Fruit fly (Drosophila melanogaster): ENCODE measurements around the gene Mhcl.

Gene Mhcl

dm6 chr3R:16099268-16100240 is 993 bp upstream of the Mhcl start (continued):
- no peak for TF ChIP-seq Ada2b (GFP tag; IDR thresholded peaks at IDR 0.05)
- peak; percentile 22 for TF ChIP-seq caup (GFP tag; optimal IDR thresholded peaks at IDR 0.05; ENCODE audit: severe bottlenecking)
- no peak for TF ChIP-seq Mad (GFP tag; optimal IDR thresholded peaks at IDR 0.05)
- TF ChIP-seq tgo (GFP tag; IDR thresholded peaks at IDR 0.05), result no peak
- TF ChIP-seq pros (GFP tag; optimal IDR thresholded peaks at IDR 0.05), result peak; percentile 64
- TF ChIP-seq sima (GFP tag; optimal IDR thresholded peaks at IDR 0.05), result no peak
- TF ChIP-seq Lpt (GFP tag; optimal IDR thresholded peaks at IDR 0.05), result no peak
- no peak for TF ChIP-seq CG31224 (GFP tag; IDR thresholded peaks at IDR 0.05)
- peak; percentile 78 for TF ChIP-seq D (optimal IDR thresholded peaks at IDR 0.05)
- peak; percentile 7 for TF ChIP-seq D (GFP tag; optimal IDR thresholded peaks at IDR 0.05)
- no peak for TF ChIP-seq CG1602 (GFP tag; optimal IDR thresholded peaks at IDR 0.05)
- no peak for TF ChIP-seq CG6683 (GFP tag; optimal IDR thresholded peaks at IDR 0.05)
- peak; percentile 72; the same call in 1 of the 2 replicates for TF ChIP-seq vvl (GFP tag; IDR thresholded peaks at IDR 0.05)
- no peak for TF ChIP-seq slou (GFP tag; optimal IDR thresholded peaks at IDR 0.05)
- no peak for TF ChIP-seq CG33213 (GFP tag; optimal IDR thresholded peaks at IDR 0.05)
- TF ChIP-seq ash1 (GFP tag; optimal IDR thresholded peaks at IDR 0.05), result peak; percentile 74
- TF ChIP-seq eve (GFP tag; optimal IDR thresholded peaks at IDR 0.05), result no peak
- TF ChIP-seq dysf (GFP tag; IDR thresholded peaks at IDR 0.05), result 0 out of 3 replicates have a peak, but pooled peaks have one; percentile 10
- no peak for TF ChIP-seq CG16779 (GFP tag; IDR thresholded peaks at IDR 0.05)
- no peak for TF ChIP-seq B-H1 (GFP tag; IDR thresholded peaks at IDR 0.05)
- TF ChIP-seq CG7786 (GFP tag; optimal IDR thresholded peaks at IDR 0.05), result no peak
- TF ChIP-seq HLH54F (GFP tag; optimal IDR thresholded peaks at IDR 0.05), result no peak
- no peak for TF ChIP-seq Jarid2 (GFP tag; optimal IDR thresholded peaks at IDR 0.05)
- peak; percentile 32; the same call in 1 of the 2 replicates for TF ChIP-seq CG17328 (GFP tag; IDR thresholded peaks at IDR 0.05)
- TF ChIP-seq Fer3 (tag; optimal IDR thresholded peaks at IDR 0.05), result no peak
- peak; percentile 24 for TF ChIP-seq CG33557 (GFP tag; optimal IDR thresholded peaks at IDR 0.05)
- TF ChIP-seq Tbp (GFP tag; optimal IDR thresholded peaks at IDR 0.05), result no peak
- TF ChIP-seq Aef1 (GFP tag; IDR thresholded peaks at IDR 0.05), result peak; percentile 47
- TF ChIP-seq CG31388 (GFP tag; optimal IDR thresholded peaks at IDR 0.05), result no peak
- TF ChIP-seq hth (optimal IDR thresholded peaks at IDR 0.05), result no peak
- no peak for TF ChIP-seq CG4854 (GFP tag; optimal IDR thresholded peaks at IDR 0.05)
- TF ChIP-seq CG17186 (GFP tag; optimal IDR thresholded peaks at IDR 0.05), result no peak
- TF ChIP-seq Xrp1 (GFP tag; IDR thresholded peaks at IDR 0.05), result peak; percentile 7; the same call in 1 of the 2 replicates
- TF ChIP-seq CG7271 (tag; optimal IDR thresholded peaks at IDR 0.05), result no peak
- no peak for TF ChIP-seq CG17359 (tag; optimal IDR thresholded peaks at IDR 0.05)
- peak; percentile 83 for TF ChIP-seq CHES-1-like (GFP tag; optimal IDR thresholded peaks at IDR 0.05)
- 0 out of 2 replicates have a peak, but pooled peaks have one; percentile 19 for TF ChIP-seq ttk (GFP tag; IDR thresholded peaks at IDR 0.05)
- TF ChIP-seq CG7556 (GFP tag; optimal IDR thresholded peaks at IDR 0.05), result no peak
- TF ChIP-seq odd (GFP tag; optimal IDR thresholded peaks at IDR 0.05), result no peak
- TF ChIP-seq ase (GFP tag; IDR thresholded peaks at IDR 0.05), result no peak
- TF ChIP-seq tin (GFP tag; optimal IDR thresholded peaks at IDR 0.05), result no peak
- TF ChIP-seq CrebB (tag; optimal IDR thresholded peaks at IDR 0.05), result no peak
- no peak for TF ChIP-seq en (GFP tag; optimal IDR thresholded peaks at IDR 0.05)
- TF ChIP-seq luna (GFP tag; optimal IDR thresholded peaks at IDR 0.05), result no peak
- no peak for TF ChIP-seq CG12769 (tag; optimal IDR thresholded peaks at IDR 0.05)
- TF ChIP-seq CG17361 (GFP tag; IDR thresholded peaks at IDR 0.05), result no peak
- no peak for TF ChIP-seq wdn (GFP tag; IDR thresholded peaks at IDR 0.05)
- no peak for TF ChIP-seq bigmax (GFP tag; optimal IDR thresholded peaks at IDR 0.05)
- peak; percentile 52 for TF ChIP-seq CG7987 (GFP tag; optimal IDR thresholded peaks at IDR 0.05)
- TF ChIP-seq CG8359 (GFP tag; optimal IDR thresholded peaks at IDR 0.05; ENCODE audit: borderline replicate concordance), result no peak
